Worm (Caenorhabditis elegans): ENCODE data around the gene T21B4.15.

DNA sequence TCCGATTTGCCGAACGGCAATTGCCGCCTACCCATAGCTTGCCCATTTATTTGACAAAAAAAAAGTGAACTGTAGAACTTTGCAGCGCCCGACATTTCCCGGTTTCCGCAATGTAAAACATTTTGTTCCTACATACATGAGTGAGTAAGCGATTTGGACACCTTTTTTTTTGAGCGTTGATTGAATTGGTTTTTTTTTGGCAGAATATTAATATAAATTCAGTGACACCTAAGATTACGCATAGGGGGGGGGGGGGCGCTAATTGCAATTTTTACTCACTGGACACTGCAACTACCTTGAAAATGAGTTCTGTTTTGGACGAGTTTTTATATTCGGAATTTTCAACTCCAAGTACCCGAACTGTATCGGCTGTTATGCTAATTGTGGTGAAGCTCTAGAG lies 35.5 kb downstream of the T21B4.15 start, which contains the start of gene srx-118:
- TF ChIP-seq ceh-62 (tag; optimal IDR thresholded peaks at IDR 0.05) (no peak), mdl-1 (tag; optimal IDR thresholded peaks at IDR 0.05) (no peak), nhr-10 (tag; optimal IDR thresholded peaks at IDR 0.05) (no peak), egl-27 (tag; optimal IDR thresholded peaks at IDR 0.05) (no peak), ztf-11 (tag; optimal IDR thresholded peaks at IDR 0.05) (no peak), lin-15B (tag; optimal IDR thresholded peaks at IDR 0.05) (no peak), lsy-2 (tag; optimal IDR thresholded peaks at IDR 0.05) (no peak), attf-4 (tag; optimal IDR thresholded peaks at IDR 0.05) (no peak), pha-4 (GFP tag; IDR thresholded peaks at IDR 0.05) (no peak), pha-4 (tag; optimal IDR thresholded peaks at IDR 0.05) (no peak), hlh-30 (tag; optimal IDR thresholded peaks at IDR 0.05; ENCODE audit: insufficient read depth) (no peak), zip-11 (GFP tag; IDR thresholded peaks at IDR 0.05) (no peak)
